Worm (Caenorhabditis elegans): ENCODE measurements around the gene sinh-1.
A peak's percentile ranks its signal among the peaks of the same experiment; 100 is the strongest.

The sinh-1 gene

ce11 chrII:12202921-12203320, 25.2 kb upstream of the sinh-1 start, which contains the start of gene aqp-12:
TSS of gene aqp-12 (plus strand) at chrII:12203221.
- TF ChIP-seq mep-1 (tag; optimal IDR thresholded peaks at IDR 0.05), result no peak
- TF ChIP-seq Y75B8A.6 (GFP tag; IDR thresholded peaks at IDR 0.05), result no peak
- TF ChIP-seq nhr-76 (tag; optimal IDR thresholded peaks at IDR 0.05), result no peak
- no peak for TF ChIP-seq ceh-32 (tag; optimal IDR thresholded peaks at IDR 0.05; ENCODE audit: poor library complexity)
- TF ChIP-seq Y48G9A.11 (GFP tag; IDR thresholded peaks at IDR 0.05), result no peak
- TF ChIP-seq rbr-2 (tag; optimal IDR thresholded peaks at IDR 0.05), result no peak
- TF ChIP-seq ctbp-1 (GFP tag; IDR thresholded peaks at IDR 0.05), result no peak
- TF ChIP-seq nhr-111 (GFP tag; optimal IDR thresholded peaks at IDR 0.05), result no peak
- no peak for TF ChIP-seq ztf-7 (tag; optimal IDR thresholded peaks at IDR 0.05)
- no peak for TF ChIP-seq mdt-29 (GFP tag; IDR thresholded peaks at IDR 0.05)
- TF ChIP-seq lir-3 (tag; optimal IDR thresholded peaks at IDR 0.05), result no peak
- TF ChIP-seq F26F4.8 (GFP tag; conservative IDR thresholded peaks at IDR 0.05), result no peak
- no peak for TF ChIP-seq cey-2 (tag; optimal IDR thresholded peaks at IDR 0.05; ENCODE audit: borderline replicate concordance, insufficient read depth)
- no peak for TF ChIP-seq Y105C5A.15 (GFP tag; IDR thresholded peaks at IDR 0.05)
- TF ChIP-seq hif-1 (tag; optimal IDR thresholded peaks at IDR 0.05), result no peak
- no peak for TF ChIP-seq fkh-10 (GFP tag; optimal IDR thresholded peaks at IDR 0.05)
- no peak for TF ChIP-seq nhr-237 (tag; optimal IDR thresholded peaks at IDR 0.05)

- TF ChIP-seq pqm-1 (tag; optimal IDR thresholded peaks at IDR 0.05), result no peak
- no peak for TF ChIP-seq unc-62 (GFP tag; optimal IDR thresholded peaks at IDR 0.05 in 1 of 2)
- TF ChIP-seq unc-62 (tag; optimal IDR thresholded peaks at IDR 0.05), result no peak
Observed at ce11 chrII:12204617-12205016, 23.5 kb upstream of the sinh-1 start.

ce11 chrII:12208741-12209140, 19.4 kb upstream of the sinh-1 start:
- TF ChIP-seq zfp-3 (GFP tag; conservative IDR thresholded peaks at IDR 0.05) (peak; percentile 59; the same call in 1 of the 2 replicates), pha-4 (GFP tag; IDR thresholded peaks at IDR 0.05) (0 out of 2 replicates have a peak, but pooled peaks have one; percentile 19), pha-4 (tag; optimal IDR thresholded peaks at IDR 0.05) (no peak), lin-38 (GFP tag; IDR thresholded peaks at IDR 0.05) (peak; percentile 21; the same call in 1 of the 2 replicates), arid-1 (GFP tag; conservative IDR thresholded peaks at IDR 0.05) (no peak)

- TF ChIP-seq set-16 (GFP tag; IDR thresholded peaks at IDR 0.05), result peak; percentile 94
- TF ChIP-seq spr-1 (tag; optimal IDR thresholded peaks at IDR 0.05), result no peak
- TF ChIP-seq Y5F2A.4 (GFP tag; optimal IDR thresholded peaks at IDR 0.05), result no peak
- peak in 1 of 2 experiments; percentile 56 for TF ChIP-seq unc-62 (GFP tag; optimal IDR thresholded peaks at IDR 0.05 in 1 of 2)
- TF ChIP-seq unc-62 (tag; optimal IDR thresholded peaks at IDR 0.05), result no peak
Observed at ce11 chrII:12211652-12212245, 16.4 kb upstream of the sinh-1 start.

ce11 chrII:12214562-12214961, 13.5 kb upstream of the sinh-1 start:
- TF ChIP-seq unc-39 (tag; optimal IDR thresholded peaks at IDR 0.05) (no peak), aha-1 (tag) (peak; percentile 45), set-16 (GFP tag; IDR thresholded peaks at IDR 0.05) (peak; percentile 76), Y48G9A.11 (GFP tag; IDR thresholded peaks at IDR 0.05) (0 out of 2 replicates have a peak, but pooled peaks have one; percentile 22), ces-1 (GFP tag; optimal IDR thresholded peaks at IDR 0.05) (no peak)

- peak; percentile 65 for TF ChIP-seq egl-43 (GFP tag; IDR thresholded peaks at IDR 0.05)
- TF ChIP-seq dpl-1 (GFP tag; optimal IDR thresholded peaks at IDR 0.05), result peak; percentile 37
- TF ChIP-seq aha-1 (tag), result peak; percentile 98
- TF ChIP-seq attf-4 (tag; optimal IDR thresholded peaks at IDR 0.05), result peak; percentile 7
- no peak for TF ChIP-seq ZK337.2 (GFP tag; IDR thresholded peaks at IDR 0.05)
- TF ChIP-seq php-3 (GFP tag; IDR thresholded peaks at IDR 0.05), result 0 out of 2 replicates have a peak, but pooled peaks have one; percentile 13
- peak; percentile 70 for TF ChIP-seq nhr-11 (tag; optimal IDR thresholded peaks at IDR 0.05)
- TF ChIP-seq hif-1 (tag; optimal IDR thresholded peaks at IDR 0.05), result peak in 1 of 2 experiments; percentile 40
- no peak for TF ChIP-seq lin-1 (GFP tag; IDR thresholded peaks at IDR 0.05)
- TF ChIP-seq lin-15B (tag; optimal IDR thresholded peaks at IDR 0.05), result peak; percentile 42
- TF ChIP-seq madf-5 (GFP tag; IDR thresholded peaks at IDR 0.05), result no peak
- TF ChIP-seq Y5F2A.4 (GFP tag; optimal IDR thresholded peaks at IDR 0.05), result no peak
- TF ChIP-seq unc-130 (GFP tag; optimal IDR thresholded peaks at IDR 0.05), result no peak
- TF ChIP-seq jun-1 (tag; optimal IDR thresholded peaks at IDR 0.05), result peak; percentile 25
- TF ChIP-seq nhr-111 (GFP tag; optimal IDR thresholded peaks at IDR 0.05), result no peak
- TF ChIP-seq zip-11 (GFP tag; IDR thresholded peaks at IDR 0.05), result no peak
Observed at ce11 chrII:12222524-12222923, 5.6 kb upstream of the sinh-1 start.
